Fruit fly (Drosophila melanogaster): Measurements from ENCODE around the gene CG6683.

Gene CG6683

dm6 chr3L:8543866-8544265 lies 29.1 kb upstream of the CG6683 start (continued):
- TF ChIP-seq psq (GFP tag; optimal IDR thresholded peaks at IDR 0.05) (no peak), Doc2 (GFP tag; IDR thresholded peaks at IDR 0.05) (no peak), ac (GFP tag; optimal IDR thresholded peaks at IDR 0.05) (no peak), CG4707 (GFP tag; optimal IDR thresholded peaks at IDR 0.05) (no peak), Six4 (GFP tag; optimal IDR thresholded peaks at IDR 0.05) (no peak), CG17359 (tag; optimal IDR thresholded peaks at IDR 0.05) (peak; percentile 32), CG5180 (GFP tag; optimal IDR thresholded peaks at IDR 0.05) (no peak), sd (tag; optimal IDR thresholded peaks at IDR 0.05) (no peak), ap (GFP tag; IDR thresholded peaks at IDR 0.05) (no peak), CG14860 (GFP tag; IDR thresholded peaks at IDR 0.05; ENCODE audit: partially characterized antibody) (no peak), Jarid2 (GFP tag; optimal IDR thresholded peaks at IDR 0.05) (no peak), zfh2 (GFP tag; optimal IDR thresholded peaks at IDR 0.05) (no peak), Abd-B (GFP tag; optimal IDR thresholded peaks at IDR 0.05) (no peak), fd96Cb (tag; optimal IDR thresholded peaks at IDR 0.05) (peak; percentile 27), gcm2 (GFP tag; optimal IDR thresholded peaks at IDR 0.05) (no peak), CG7839 (tag; optimal IDR thresholded peaks at IDR 0.05) (peak; percentile 28), ab (GFP tag; optimal IDR thresholded peaks at IDR 0.05) (no peak), CG9727 (GFP tag; optimal IDR thresholded peaks at IDR 0.05) (peak; percentile 9), vfl (GFP tag; optimal IDR thresholded peaks at IDR 0.05) (no peak), Side (GFP tag; optimal IDR thresholded peaks at IDR 0.05) (no peak), tin (GFP tag; optimal IDR thresholded peaks at IDR 0.05) (no peak), luna (GFP tag; optimal IDR thresholded peaks at IDR 0.05) (no peak), CG18764 (GFP tag; optimal IDR thresholded peaks at IDR 0.05) (no peak), Fer1 (GFP tag; optimal IDR thresholded peaks at IDR 0.05) (no peak), CG6175 (GFP tag; IDR thresholded peaks at IDR 0.05) (no peak), CG7556 (GFP tag; optimal IDR thresholded peaks at IDR 0.05) (peak; percentile 35), MESR4 (GFP tag; optimal IDR thresholded peaks at IDR 0.05) (no peak), stc (GFP tag; IDR thresholded peaks at IDR 0.05) (no peak), Mad (GFP tag; optimal IDR thresholded peaks at IDR 0.05) (no peak), nerfin-1 (tag; optimal IDR thresholded peaks at IDR 0.05) (peak; percentile 9), CG12299 (tag; optimal IDR thresholded peaks at IDR 0.05) (no peak), CG13296 (GFP tag; optimal IDR thresholded peaks at IDR 0.05) (no peak), CG12744 (GFP tag; optimal IDR thresholded peaks at IDR 0.05) (no peak), fd64A (GFP tag; optimal IDR thresholded peaks at IDR 0.05) (no peak), Blimp-1 (GFP tag; optimal IDR thresholded peaks at IDR 0.05) (peak; percentile 41), CrebB (tag; optimal IDR thresholded peaks at IDR 0.05) (no peak), CG10979 (tag; optimal IDR thresholded peaks at IDR 0.05) (peak; percentile 55), hb (GFP tag; IDR thresholded peaks at IDR 0.05; ENCODE audit: partially characterized antibody) (no peak), Hr51 (GFP tag; optimal IDR thresholded peaks at IDR 0.05) (peak in 1 of 2 experiments; percentile 32), lab (GFP tag; optimal IDR thresholded peaks at IDR 0.05) (peak; percentile 9), bsh (GFP tag; optimal IDR thresholded peaks at IDR 0.05) (peak in 1 of 2 experiments; percentile 57), CG13894 (tag; optimal IDR thresholded peaks at IDR 0.05) (no peak), amos (GFP tag; IDR thresholded peaks at IDR 0.05; ENCODE audit: partially characterized antibody) (no peak), ash1 (GFP tag; optimal IDR thresholded peaks at IDR 0.05) (no peak), CG17361 (GFP tag; IDR thresholded peaks at IDR 0.05) (no peak), CG8944 (GFP tag; optimal IDR thresholded peaks at IDR 0.05) (no peak), PHDP (tag; optimal IDR thresholded peaks at IDR 0.05) (peak; percentile 13), CG17385 (GFP tag; optimal IDR thresholded peaks at IDR 0.05) (no peak), odd (GFP tag; optimal IDR thresholded peaks at IDR 0.05) (no peak), ftz-f1 (GFP tag; optimal IDR thresholded peaks at IDR 0.05) (no peak)
